Worm (Caenorhabditis elegans) whole organism, late embryonic: Measurements from ENCODE around the gene ifo-1.
A peak's percentile ranks its signal among the peaks of the same experiment; 100 is the strongest.

Experiments
- C08G9.2 ChIP-seq: sonication (generic microtip); optimal IDR thresholded peaks from 2 replicates; lab custom pipeline; 2016; ENCODE audit warnings: mild to moderate bottlenecking, missing genetic modification characterization, moderate library complexity, missing compliant biosample characterization
- C38D4.7 ChIP-seq: fragments of 200-800 bp; sonication (Bioruptor generic); optimal IDR thresholded peaks from 2 replicates; lab custom pipeline; 2018; ENCODE audit warnings: mild to moderate bottlenecking, missing genetic modification characterization, moderate library complexity, missing compliant biosample characterization
- F13H6.1 ChIP-seq: sonication (generic microtip); optimal IDR thresholded peaks from 2 replicates; lab custom pipeline; 2016; ENCODE audit warnings: missing genetic modification characterization, missing compliant biosample characterization
- K02D7.2 ChIP-seq: sonication (generic microtip); optimal IDR thresholded peaks from 2 replicates; lab custom pipeline; 2017; ENCODE audit warnings: mild to moderate bottlenecking, missing genetic modification characterization, missing compliant biosample characterization
- Y22D7AL.16 ChIP-seq: sonication (generic microtip); optimal IDR thresholded peaks from 2 replicates; lab custom pipeline; 2016; ENCODE audit warnings: missing genetic modification characterization, missing compliant biosample characterization
- ama-1 ChIP-seq: fragments of 150-350 bp; optimal IDR thresholded peaks from 2 replicates; lab custom pipeline; 2014
- ceh-14 ChIP-seq: sonication (generic microtip); optimal IDR thresholded peaks from 2 replicates; lab custom pipeline; 2016; ENCODE audit warnings: missing genotype, missing genetic modification characterization, missing compliant biosample characterization
- ceh-22 ChIP-seq: sonication (generic microtip); optimal IDR thresholded peaks from 2 replicates; lab custom pipeline; 2017; ENCODE audit warnings: missing biosample characterization, missing genetic modification characterization
- ceh-24 ChIP-seq: sonication (generic microtip); optimal IDR thresholded peaks from 2 replicates; lab custom pipeline; 2016; ENCODE audit warnings: mild to moderate bottlenecking, missing genetic modification characterization, missing compliant biosample characterization
- ceh-30 ChIP-seq: fragments of 150-350 bp; optimal IDR thresholded peaks from 2 replicates; lab custom pipeline; 2014; ENCODE audit warnings: missing biosample characterization, missing genetic modification characterization
- ceh-31 ChIP-seq: sonication (generic microtip); optimal IDR thresholded peaks from 2 replicates; lab custom pipeline; 2016; ENCODE audit warnings: missing genetic modification characterization, missing compliant biosample characterization
- ceh-6 ChIP-seq: fragments of 200-800 bp; sonication (Bioruptor generic); optimal IDR thresholded peaks from 2 replicates; lab custom pipeline; 2018; ENCODE audit warnings: mild to moderate bottlenecking, missing genetic modification characterization, missing compliant biosample characterization
- ceh-9 ChIP-seq: sonication (generic microtip); optimal IDR thresholded peaks from 2 replicates; lab custom pipeline; 2016; ENCODE audit warnings: mild to moderate bottlenecking, missing genetic modification characterization, inconsistent platforms, missing compliant biosample characterization
- che-1 ChIP-seq: sonication (generic microtip); optimal IDR thresholded peaks from 2 replicates; lab custom pipeline; 2016; ENCODE audit warnings: mild to moderate bottlenecking, missing genetic modification characterization, missing compliant biosample characterization
- dve-1 ChIP-seq: sonication (generic microtip); optimal IDR thresholded peaks from 2 replicates; lab custom pipeline; 2017; ENCODE audit warnings: antibody characterized with exemption, mild to moderate bottlenecking, missing genetic modification characterization, missing compliant biosample characterization
- elt-2 ChIP-seq: sonication (generic microtip); optimal IDR thresholded peaks from 2 replicates; lab custom pipeline; 2016; ENCODE audit warnings: missing genetic modification reagents, missing genetic modification characterization, missing compliant biosample characterization
- ets-4 ChIP-seq: sonication (generic microtip); optimal IDR thresholded peaks from 2 replicates; lab custom pipeline; 2016; ENCODE audit warnings: missing genetic modification characterization, missing compliant biosample characterization
- fkh-10 ChIP-seq: fragments of 150-350 bp; optimal IDR thresholded peaks from 2 replicates; lab custom pipeline; 2014; ENCODE audit warnings: missing biosample characterization, missing genetic modification reagents, missing genetic modification characterization
- gmeb-2 ChIP-seq: sonication (generic microtip); optimal IDR thresholded peaks from 2 replicates; lab custom pipeline; 2016; ENCODE audit warnings: missing genetic modification characterization, inconsistent platforms, missing compliant biosample characterization
- hlh-13 ChIP-seq: fragments of 200-800 bp; sonication (Bioruptor generic); optimal IDR thresholded peaks from 2 replicates; lab custom pipeline; 2018; ENCODE audit warnings: mild to moderate bottlenecking, missing genetic modification characterization, missing compliant biosample characterization
- hlh-15 ChIP-seq: sonication (generic microtip); optimal IDR thresholded peaks from 2 replicates; lab custom pipeline; 2016; ENCODE audit warnings: missing genetic modification characterization, missing compliant biosample characterization
- hlh-30 ChIP-seq: sonication (generic microtip); optimal IDR thresholded peaks from 2 replicates; lab custom pipeline; 2017; ENCODE audit warnings: antibody characterized with exemption, missing genetic modification characterization, missing compliant biosample characterization; ENCODE audit not compliant: insufficient read depth
- hlh-6 ChIP-seq: sonication (generic microtip); optimal IDR thresholded peaks from 2 replicates; lab custom pipeline; 2016; ENCODE audit warnings: missing genotype, missing genetic modification characterization, missing compliant biosample characterization
- hlh-8 ChIP-seq: sonication (generic microtip); optimal IDR thresholded peaks from 2 replicates; lab custom pipeline; 2016; ENCODE audit warnings: missing genotype, missing genetic modification characterization, missing compliant biosample characterization
- lim-6 ChIP-seq: sonication (generic microtip); optimal IDR thresholded peaks from 2 replicates; lab custom pipeline; 2016; ENCODE audit warnings: missing genetic modification characterization, missing compliant biosample characterization
- lin-11 ChIP-seq: fragments of 200-800 bp; sonication (Bioruptor generic); optimal IDR thresholded peaks from 2 replicates; lab custom pipeline; 2018; ENCODE audit warnings: mild to moderate bottlenecking, missing genetic modification characterization, missing compliant biosample characterization
- mec-3 ChIP-seq: sonication (generic microtip); optimal IDR thresholded peaks from 2 replicates; lab custom pipeline; 2016; ENCODE audit warnings: borderline replicate concordance, missing genetic modification characterization, missing compliant biosample characterization
- nfya-1 ChIP-seq: sonication (generic microtip); optimal IDR thresholded peaks from 2 replicates; lab custom pipeline; 2017; ENCODE audit warnings: missing genetic modification characterization, mild to moderate bottlenecking, missing compliant biosample characterization, antibody characterized with exemption, moderate library complexity
- pat-9 ChIP-seq: fragments of 200-800 bp; sonication (Bioruptor generic); optimal IDR thresholded peaks from 2 replicates; lab custom pipeline; 2018; ENCODE audit warnings: mild to moderate bottlenecking, missing genetic modification characterization, moderate library complexity, missing compliant biosample characterization
- pax-1 ChIP-seq: fragments of 150-350 bp; optimal IDR thresholded peaks from 2 replicates; lab custom pipeline; 2014; ENCODE audit warnings: missing biosample characterization, missing genetic modification characterization
- pha-2 ChIP-seq: sonication (generic microtip); optimal IDR thresholded peaks from 2 replicates; lab custom pipeline; 2017; ENCODE audit warnings: mild to moderate bottlenecking, missing genetic modification characterization, missing compliant biosample characterization
- pha-4 ChIP-seq: fragments of 150-350 bp; optimal IDR thresholded peaks from 2 replicates; lab custom pipeline; 2018; ENCODE audit warnings: missing biosample characterization, missing genetic modification reagents, missing genetic modification characterization
- ref-2 ChIP-seq: sonication (generic microtip); optimal IDR thresholded peaks from 2 replicates; lab custom pipeline; 2016; ENCODE audit warnings: missing genetic modification characterization, missing compliant biosample characterization
- rnt-1 ChIP-seq: sonication (generic microtip); optimal IDR thresholded peaks from 2 replicates; lab custom pipeline; 2016; ENCODE audit warnings: missing genetic modification characterization, missing compliant biosample characterization
- sdc-2 ChIP-seq: sonication (generic microtip); optimal IDR thresholded peaks from 2 replicates; lab custom pipeline; 2016; ENCODE audit warnings: missing genotype, missing genetic modification characterization, missing compliant biosample characterization
- syd-9 ChIP-seq: sonication (generic microtip); optimal IDR thresholded peaks from 2 replicates; lab custom pipeline; 2016; ENCODE audit warnings: mild to moderate bottlenecking, missing genetic modification characterization, moderate library complexity, missing compliant biosample characterization
- unc-3 ChIP-seq, 2 experiments: fragments of 200-800 bp in 1 of 2; sonication (Bioruptor generic) in 1 of 2; sonication (generic microtip) in 1 of 2; conservative IDR thresholded peaks in 1 of 2; optimal IDR thresholded peaks in 1 of 2; 2 replicates each; pipeline versions ENCODE4 v1.3.6 to Lab custom; 2016 to 2022; ENCODE audit warnings: missing compliant biosample characterization in 2 of 2, missing genetic modification characterization in 2 of 2, missing genetic modification reagents in 1 of 2
- unc-42 ChIP-seq: sonication (generic microtip); optimal IDR thresholded peaks from 2 replicates; lab custom pipeline; 2016; ENCODE audit warnings: missing genotype, missing genetic modification characterization, missing compliant biosample characterization
- unc-55 ChIP-seq: sonication (generic microtip); optimal IDR thresholded peaks from 2 replicates; lab custom pipeline; 2017; ENCODE audit warnings: missing biosample characterization, missing genetic modification reagents, missing genetic modification characterization
- zip-5 ChIP-seq: sonication (generic microtip); optimal IDR thresholded peaks from 2 replicates; lab custom pipeline; 2016; ENCODE audit warnings: missing genetic modification characterization, missing compliant biosample characterization

The ifo-1 gene

DNA sequence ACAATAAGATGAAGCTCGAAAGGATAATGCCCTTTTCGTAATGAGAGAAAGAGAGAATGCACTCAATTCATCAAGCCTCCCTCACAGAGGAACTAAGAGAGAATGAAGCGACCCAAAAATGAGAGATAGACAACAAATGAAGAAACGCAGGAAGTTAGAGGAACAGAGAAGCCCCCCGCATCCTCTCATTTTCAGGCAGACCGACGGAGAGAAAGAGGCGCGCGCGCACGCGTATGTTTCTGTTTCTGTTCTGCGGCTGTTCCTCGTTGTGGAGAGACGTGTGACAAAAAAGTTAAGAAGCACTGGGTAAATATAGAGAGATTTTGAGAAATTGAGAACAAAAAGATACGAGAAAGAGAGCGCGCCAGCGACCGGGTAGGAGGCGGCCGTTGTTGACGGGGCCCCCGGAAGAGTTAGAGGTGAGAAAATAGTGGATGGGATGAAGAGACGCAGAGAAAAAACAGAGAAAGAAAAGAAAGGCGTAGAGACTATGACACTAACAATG, 6.5 kb downstream of the ifo-1 start (continued):
- TF ChIP-seq ceh-6 (GFP tag; lab: Kevin White, UChicago) (no peak), fkh-10 (GFP tag; lab: Kevin White, UChicago) (no peak), C08G9.2 (peak; percentile 16), pat-9 (peak; percentile 60), unc-3 (GFP tag; conservative IDR thresholded peaks at IDR 0.05; lab: Robert Waterston, UW) (no peak), unc-3 (tag; optimal IDR thresholded peaks at IDR 0.05; lab: Kevin White, UChicago) (no peak), pax-1 (tag; lab: Kevin White, UChicago) (no peak), hlh-6 (peak; percentile 1), zip-5 (tag; lab: Kevin White, UChicago) (no peak), gmeb-2 (tag; lab: Kevin White, UChicago) (no peak), ama-1 (no peak), mec-3 (no peak), pha-4 (no peak), ceh-30 (no peak), hlh-15 (no peak), hlh-8 (tag; lab: Kevin White, UChicago) (no peak), ceh-22 (tag; lab: Kevin White, UChicago) (no peak), ceh-24 (no peak), ceh-14 (tag; lab: Kevin White, UChicago) (peak; percentile 28), sdc-2 (tag; lab: Kevin White, UChicago) (no peak), rnt-1 (tag; lab: Kevin White, UChicago) (peak; percentile 81), ceh-9 (no peak), Y22D7AL.16 (tag; lab: Kevin White, UChicago) (no peak), K02D7.2 (tag; lab: Kevin White, UChicago) (no peak), che-1 (no peak), ref-2 (tag; lab: Kevin White, UChicago) (peak; percentile 67), lin-11 (tag; lab: Kevin White, UChicago) (no peak), C38D4.7 (GFP tag; lab: Kevin White, UChicago) (no peak), hlh-30 (tag; lab: Kevin White, UChicago) (peak; percentile 52), elt-2 (peak; percentile 27), ets-4 (tag; lab: Kevin White, UChicago) (peak; percentile 38), dve-1 (tag; lab: Kevin White, UChicago) (no peak), ceh-31 (tag; lab: Kevin White, UChicago) (peak; percentile 89), syd-9 (peak; percentile 13), F13H6.1 (peak; percentile 53)

DNA sequence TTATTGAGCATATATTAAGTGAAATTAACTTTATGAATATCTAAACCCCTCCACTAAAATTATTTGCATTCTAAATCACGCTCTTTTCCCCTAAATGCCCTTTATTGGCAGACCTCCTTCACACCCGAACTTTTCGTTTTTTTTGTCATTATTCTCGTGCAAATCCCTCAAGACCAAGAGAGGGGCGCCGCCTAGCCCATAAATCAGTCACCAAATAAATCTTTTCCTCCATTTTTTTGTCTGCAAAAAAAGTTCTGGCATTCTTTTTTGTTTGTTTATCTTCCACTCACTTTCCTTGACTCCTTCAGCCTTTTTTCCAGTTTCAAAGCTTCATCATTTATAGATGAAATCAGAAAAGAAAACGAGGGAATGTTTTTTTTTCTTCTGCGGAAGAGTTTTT, 7.6 kb downstream of the ifo-1 start:
- TF ChIP-seq pat-9 = no peak
- TF ChIP-seq nfya-1 (tag; lab: Kevin White, UChicago) = no peak
- no peak for TF ChIP-seq hlh-13 (GFP tag; lab: Kevin White, UChicago)
- TF ChIP-seq che-1 = no peak
- no peak for TF ChIP-seq zip-5 (tag; lab: Kevin White, UChicago)
- TF ChIP-seq dve-1 (tag; lab: Kevin White, UChicago) = no peak
- TF ChIP-seq pha-2 = no peak
- no peak for TF ChIP-seq lim-6 (tag; lab: Kevin White, UChicago)

DNA sequence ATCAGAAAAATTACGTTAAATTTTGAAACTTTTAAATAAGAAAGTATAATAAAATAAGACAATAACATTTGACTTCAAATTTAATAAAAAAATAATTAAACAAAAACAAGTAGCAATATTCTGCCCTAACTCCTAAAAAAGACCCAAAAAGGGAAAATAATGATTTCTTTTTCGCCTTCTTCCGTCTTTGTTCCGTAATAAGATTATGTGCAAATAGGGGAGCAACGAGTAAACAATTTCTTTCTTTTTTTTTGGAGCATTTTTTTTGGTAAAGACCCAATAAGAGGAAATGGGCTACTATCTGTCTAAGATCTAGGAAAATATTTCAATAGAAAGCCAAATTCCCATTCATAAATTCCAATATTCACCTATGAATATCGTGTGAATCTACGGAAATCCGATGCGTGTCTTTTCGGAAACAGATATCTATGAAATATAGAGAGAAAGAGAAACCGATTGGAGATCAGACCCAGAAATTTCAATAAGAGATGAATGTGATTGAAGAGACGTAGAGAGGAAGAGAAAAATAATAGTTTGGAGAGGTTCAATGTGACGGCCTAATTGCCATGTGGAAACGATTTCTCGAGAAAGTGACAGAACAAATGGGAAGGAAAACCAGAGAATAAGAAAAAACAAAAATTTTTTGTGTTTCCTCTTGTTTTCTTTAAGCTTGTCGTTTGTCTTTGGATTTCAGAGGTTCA, 8.5 kb downstream of the ifo-1 start:
- TF ChIP-seq unc-42 (tag; lab: Kevin White, UChicago) (peak; percentile 59), nfya-1 (tag; lab: Kevin White, UChicago) (peak; percentile 25), unc-55 (GFP tag; lab: Kevin White, UChicago) (peak; percentile 17), rnt-1 (tag; lab: Kevin White, UChicago) (peak; percentile 27), lin-11 (tag; lab: Kevin White, UChicago) (no peak)
